In genomic region chr3L:5923646-5924122, dm6 we compare ENCODE assay signal across 3 fruit fly cellular contexts.
TF ChIP-seq lines count a peak whose summit lies in the region.

TSS of gene CG33523 (plus strand) at chr3L:5923862.

- no peak for TF ChIP-seq CTCF in whole organism, embryonic (GFP tag; optimal IDR thresholded peaks at IDR 0.05; lab: Kevin White, UChicago)

TF ChIP-seq in whole organism, adult, 20 proteins besides CTCF, POLR2A, EP300 and RAD21:
- peak; percentile 39 for TF ChIP-seq cic (GFP tag; optimal IDR thresholded peaks at IDR 0.05; lab: Kevin White, UChicago)
- no peak for TF ChIP-seq Crg-1 (GFP tag; optimal IDR thresholded peaks at IDR 0.05; lab: Kevin White, UChicago)
- no peak for TF ChIP-seq CG7101 (tag; optimal IDR thresholded peaks at IDR 0.05; lab: Kevin White, UChicago)
- peak; percentile 41 for TF ChIP-seq CG12768 (GFP tag; optimal IDR thresholded peaks at IDR 0.05; lab: Kevin White, UChicago)
- TF ChIP-seq ovo (GFP tag; optimal IDR thresholded peaks at IDR 0.05; lab: Kevin White, UChicago): peak; percentile 79
- peak; percentile 43 for TF ChIP-seq Hr96 (GFP tag; optimal IDR thresholded peaks at IDR 0.05; lab: Kevin White, UChicago)
- TF ChIP-seq CG5204 (GFP tag; optimal IDR thresholded peaks at IDR 0.05; lab: Kevin White, UChicago): no peak
- TF ChIP-seq CG11617 (GFP tag; optimal IDR thresholded peaks at IDR 0.05; lab: Kevin White, UChicago): no peak
- no peak for TF ChIP-seq Clk (GFP tag; optimal IDR thresholded peaks at IDR 0.05; lab: Kevin White, UChicago)
- TF ChIP-seq bab1 (GFP tag; optimal IDR thresholded peaks at IDR 0.05; lab: Kevin White, UChicago): no peak
- no peak for TF ChIP-seq tj (GFP tag; optimal IDR thresholded peaks at IDR 0.05; lab: Kevin White, UChicago)
- no peak for TF ChIP-seq cnc (optimal IDR thresholded peaks at IDR 0.05; lab: Kevin White, UChicago)
- peak; percentile 42 for TF ChIP-seq Mnt (GFP tag; optimal IDR thresholded peaks at IDR 0.05; lab: Kevin White, UChicago)
- TF ChIP-seq CG1620 (GFP tag; optimal IDR thresholded peaks at IDR 0.05; lab: Kevin White, UChicago): no peak
- TF ChIP-seq CG7045 (GFP tag; optimal IDR thresholded peaks at IDR 0.05; lab: Kevin White, UChicago): no peak
- TF ChIP-seq pad (GFP tag; optimal IDR thresholded peaks at IDR 0.05; lab: Kevin White, UChicago): no peak
- no peak for TF ChIP-seq CG14711 (tag; optimal IDR thresholded peaks at IDR 0.05; lab: Kevin White, UChicago)
- no peak for TF ChIP-seq kay (GFP tag; lab: Kevin White, UChicago; ENCODE audit: borderline replicate concordance)
- TF ChIP-seq toe (GFP tag; optimal IDR thresholded peaks at IDR 0.05; lab: Kevin White, UChicago): no peak
- no peak for TF ChIP-seq CG33017 (tag; optimal IDR thresholded peaks at IDR 0.05; lab: Kevin White, UChicago)
TF ChIP-seq in whole organism, adult: peak in this region for 5.

TF ChIP-seq in whole organism, embryonic, 481 proteins besides CTCF, POLR2A, EP300 and RAD21 (continues in another document):
- TF ChIP-seq maf-S (GFP tag; optimal IDR thresholded peaks at IDR 0.05; lab: Kevin White, UChicago): no peak
- no peak for TF ChIP-seq Vsx1 (GFP tag; optimal IDR thresholded peaks at IDR 0.05; lab: Kevin White, UChicago)
- no peak for TF ChIP-seq CG9876 (GFP tag; optimal IDR thresholded peaks at IDR 0.05; lab: Kevin White, UChicago)
- no peak for TF ChIP-seq Kr (GFP tag; optimal IDR thresholded peaks at IDR 0.05; lab: Kevin White, UChicago)
- TF ChIP-seq HHEX (GFP tag; optimal IDR thresholded peaks at IDR 0.05; lab: Kevin White, UChicago): no peak
- no peak for TF ChIP-seq CG4617 (GFP tag; optimal IDR thresholded peaks at IDR 0.05; lab: Kevin White, UChicago; ENCODE audit: borderline replicate concordance)
- TF ChIP-seq CG2116 (GFP tag; optimal IDR thresholded peaks at IDR 0.05; lab: Kevin White, UChicago): no peak
- no peak for TF ChIP-seq Side (GFP tag; optimal IDR thresholded peaks at IDR 0.05; lab: Kevin White, UChicago)
- TF ChIP-seq ERR (GFP tag; optimal IDR thresholded peaks at IDR 0.05; lab: Kevin White, UChicago): peak; percentile 12
- TF ChIP-seq Gsc (GFP tag; IDR thresholded peaks at IDR 0.05; lab: Robert Waterston, UW): no peak
- no peak for TF ChIP-seq CG31441 (GFP tag; IDR thresholded peaks at IDR 0.05; lab: Robert Waterston, UW)
- peak; percentile 11 for TF ChIP-seq gro (GFP tag; optimal IDR thresholded peaks at IDR 0.05; lab: Kevin White, UChicago)
- TF ChIP-seq Hr78 (GFP tag; optimal IDR thresholded peaks at IDR 0.05; lab: Kevin White, UChicago): peak in 1 of 2 experiments; percentile 100
- TF ChIP-seq dan (GFP tag; IDR thresholded peaks at IDR 0.05; lab: Robert Waterston, UW): no peak
- TF ChIP-seq CG30020 (tag; optimal IDR thresholded peaks at IDR 0.05; lab: Kevin White, UChicago): no peak
- TF ChIP-seq sob (GFP tag; IDR thresholded peaks at IDR 0.05; lab: Robert Waterston, UW): no peak; the same call in 1 of the 2 replicates
- TF ChIP-seq CG18262 (tag; optimal IDR thresholded peaks at IDR 0.05; lab: Kevin White, UChicago): no peak
- TF ChIP-seq CG34376 (GFP tag; optimal IDR thresholded peaks at IDR 0.05; lab: Kevin White, UChicago): peak; percentile 70
- no peak for TF ChIP-seq Dll (GFP tag; IDR thresholded peaks at IDR 0.05; lab: Robert Waterston, UW; ENCODE audit: partially characterized antibody)
- TF ChIP-seq exex (tag; optimal IDR thresholded peaks at IDR 0.05; lab: Kevin White, UChicago): peak; percentile 76
- TF ChIP-seq CrebB (tag; optimal IDR thresholded peaks at IDR 0.05; lab: Kevin White, UChicago): no peak
- peak; percentile 66 for TF ChIP-seq mirr (GFP tag; optimal IDR thresholded peaks at IDR 0.05; lab: Kevin White, UChicago)
- no peak for TF ChIP-seq Fer1 (GFP tag; optimal IDR thresholded peaks at IDR 0.05; lab: Kevin White, UChicago)
- TF ChIP-seq HLHmδ (GFP tag; optimal IDR thresholded peaks at IDR 0.05; lab: Kevin White, UChicago): no peak
- 0 out of 2 replicates have a peak, but pooled peaks have one; percentile 14 for TF ChIP-seq Ptx1 (GFP tag; IDR thresholded peaks at IDR 0.05; lab: Robert Waterston, UW)
- peak; percentile 31; the same call in 2 of the 3 replicates for TF ChIP-seq knrl (GFP tag; IDR thresholded peaks at IDR 0.05; lab: Robert Waterston, UW; ENCODE audit: partially characterized antibody)
- TF ChIP-seq CG9797 (GFP tag; optimal IDR thresholded peaks at IDR 0.05; lab: Kevin White, UChicago): no peak
- TF ChIP-seq crol (GFP tag; IDR thresholded peaks at IDR 0.05; lab: Robert Waterston, UW): peak; percentile 62; the same call in 1 of the 2 replicates
- peak; percentile 74 for TF ChIP-seq CG10543 (GFP tag; optimal IDR thresholded peaks at IDR 0.05; lab: Kevin White, UChicago)
- TF ChIP-seq CG12071 (GFP tag; optimal IDR thresholded peaks at IDR 0.05; lab: Kevin White, UChicago): no peak
- no peak for TF ChIP-seq tgo (GFP tag; IDR thresholded peaks at IDR 0.05; lab: Robert Waterston, UW)
- TF ChIP-seq CG4282 (GFP tag; optimal IDR thresholded peaks at IDR 0.05; lab: Kevin White, UChicago): no peak
- no peak for TF ChIP-seq Camta (GFP tag; optimal IDR thresholded peaks at IDR 0.05; lab: Kevin White, UChicago)
- no peak for TF ChIP-seq CG12391 (tag; optimal IDR thresholded peaks at IDR 0.05; lab: Kevin White, UChicago)
- TF ChIP-seq wor (GFP tag; IDR thresholded peaks at IDR 0.05; lab: Robert Waterston, UW): no peak
- TF ChIP-seq CG31365 (tag; optimal IDR thresholded peaks at IDR 0.05; lab: Kevin White, UChicago): no peak
- TF ChIP-seq seq (GFP tag; IDR thresholded peaks at IDR 0.05; lab: Robert Waterston, UW): no peak

TF ChIP-seq in whole organism, pupa, 21 proteins besides CTCF, POLR2A, EP300 and RAD21:
- TF ChIP-seq EcR (GFP tag; optimal IDR thresholded peaks at IDR 0.05; lab: Kevin White, UChicago) (no peak), CG32121 (GFP tag; IDR thresholded peaks at IDR 0.05; lab: Robert Waterston, UW) (0 out of 2 replicates have a peak, but pooled peaks have one; percentile 19), CG15710 (tag; optimal IDR thresholded peaks at IDR 0.05; lab: Kevin White, UChicago) (no peak), CG8159 (tag; optimal IDR thresholded peaks at IDR 0.05; lab: Kevin White, UChicago) (no peak)
TF ChIP-seq in whole organism, pupa: peak in this region for 1.
